Fruit fly (Drosophila melanogaster): ENCODE results near the gene CG7606.
A peak's percentile ranks its signal among the peaks of the same experiment; 100 is the strongest.

CG7606 gene

dm6 chr3R:17596236-17596635, at the start of gene CG7606:
CG7606 (plus strand) TSS chr3R:17596536.
- TF ChIP-seq usp (GFP tag; optimal IDR thresholded peaks at IDR 0.05) (no peak), pan (optimal IDR thresholded peaks at IDR 0.05) (no peak), CG8478 (optimal IDR thresholded peaks at IDR 0.05) (no peak), psq (optimal IDR thresholded peaks at IDR 0.05) (no peak), Dll (optimal IDR thresholded peaks at IDR 0.05) (no peak), EcR (GFP tag; optimal IDR thresholded peaks at IDR 0.05) (no peak)

dm6 chr3R:17549985-17550384, 46.4 kb upstream of the CG7606 start:
- TF ChIP-seq pan (optimal IDR thresholded peaks at IDR 0.05), result no peak
- TF ChIP-seq Dll (optimal IDR thresholded peaks at IDR 0.05), result no peak
- no peak for TF ChIP-seq psq (optimal IDR thresholded peaks at IDR 0.05)
- TF ChIP-seq usp (GFP tag; optimal IDR thresholded peaks at IDR 0.05), result no peak
- no peak for TF ChIP-seq CG8478 (optimal IDR thresholded peaks at IDR 0.05)
- no peak for TF ChIP-seq EcR (GFP tag; optimal IDR thresholded peaks at IDR 0.05)

dm6 chr3R:17550827-17551468, 45.4 kb upstream of the CG7606 start:
- no peak for TF ChIP-seq pan (optimal IDR thresholded peaks at IDR 0.05)
- no peak for TF ChIP-seq Dll (optimal IDR thresholded peaks at IDR 0.05)
- no peak for TF ChIP-seq usp (GFP tag; optimal IDR thresholded peaks at IDR 0.05)
- TF ChIP-seq psq (optimal IDR thresholded peaks at IDR 0.05), result no peak
- no peak for TF ChIP-seq CG8478 (optimal IDR thresholded peaks at IDR 0.05)
- TF ChIP-seq EcR (GFP tag; optimal IDR thresholded peaks at IDR 0.05), result no peak

dm6 chr3R:17557487-17557886, 38.8 kb upstream of the CG7606 start:
- TF ChIP-seq Dll (optimal IDR thresholded peaks at IDR 0.05) (peak; percentile 43), pan (optimal IDR thresholded peaks at IDR 0.05) (no peak)

- TF ChIP-seq EcR (GFP tag; optimal IDR thresholded peaks at IDR 0.05), result no peak
- TF ChIP-seq psq (optimal IDR thresholded peaks at IDR 0.05), result no peak
- no peak for TF ChIP-seq usp (GFP tag; optimal IDR thresholded peaks at IDR 0.05)
- TF ChIP-seq Dll (optimal IDR thresholded peaks at IDR 0.05), result no peak
Observed at dm6 chr3R:17558630-17559029, 37.7 kb upstream of the CG7606 start, which contains the start of gene Hmx. Hmx (plus strand) TSS chr3R:17558930.

- TF ChIP-seq Dll (optimal IDR thresholded peaks at IDR 0.05) (no peak), CG8478 (optimal IDR thresholded peaks at IDR 0.05) (no peak), psq (optimal IDR thresholded peaks at IDR 0.05) (no peak), usp (GFP tag; optimal IDR thresholded peaks at IDR 0.05) (no peak), EcR (GFP tag; optimal IDR thresholded peaks at IDR 0.05) (no peak), pan (optimal IDR thresholded peaks at IDR 0.05) (no peak)
Observed at dm6 chr3R:17561175-17561574, 35.2 kb upstream of the CG7606 start.

- TF ChIP-seq pan (optimal IDR thresholded peaks at IDR 0.05) (no peak), usp (GFP tag; optimal IDR thresholded peaks at IDR 0.05) (no peak), CG8478 (optimal IDR thresholded peaks at IDR 0.05) (no peak), EcR (GFP tag; optimal IDR thresholded peaks at IDR 0.05) (no peak), Dll (optimal IDR thresholded peaks at IDR 0.05) (no peak), psq (optimal IDR thresholded peaks at IDR 0.05) (no peak)
Observed at dm6 chr3R:17564837-17565236, 31.5 kb upstream of the CG7606 start.

- TF ChIP-seq Dll (optimal IDR thresholded peaks at IDR 0.05), result no peak
- no peak for TF ChIP-seq CG8478 (optimal IDR thresholded peaks at IDR 0.05)
- TF ChIP-seq psq (optimal IDR thresholded peaks at IDR 0.05), result no peak
- TF ChIP-seq EcR (GFP tag; optimal IDR thresholded peaks at IDR 0.05), result no peak
- no peak for TF ChIP-seq pan (optimal IDR thresholded peaks at IDR 0.05)
- TF ChIP-seq usp (GFP tag; optimal IDR thresholded peaks at IDR 0.05), result no peak
Observed at dm6 chr3R:17566619-17567489, 29.5 kb upstream of the CG7606 start.

dm6 chr3R:17583658-17584460, 12.5 kb upstream of the CG7606 start:
- no peak for TF ChIP-seq EcR (GFP tag; optimal IDR thresholded peaks at IDR 0.05)
- TF ChIP-seq CG8478 (optimal IDR thresholded peaks at IDR 0.05), result no peak
- TF ChIP-seq pan (optimal IDR thresholded peaks at IDR 0.05), result no peak
- TF ChIP-seq usp (GFP tag; optimal IDR thresholded peaks at IDR 0.05), result no peak
- no peak for TF ChIP-seq psq (optimal IDR thresholded peaks at IDR 0.05)
- no peak for TF ChIP-seq Dll (optimal IDR thresholded peaks at IDR 0.05)

- TF ChIP-seq psq (optimal IDR thresholded peaks at IDR 0.05) (no peak), usp (GFP tag; optimal IDR thresholded peaks at IDR 0.05) (no peak), Dll (optimal IDR thresholded peaks at IDR 0.05) (no peak), CG8478 (optimal IDR thresholded peaks at IDR 0.05) (no peak)
Observed at dm6 chr3R:17588805-17589204, 7.5 kb upstream of the CG7606 start.

dm6 chr3R:17591831-17592230, 4.5 kb upstream of the CG7606 start:
- no peak for TF ChIP-seq CG8478 (optimal IDR thresholded peaks at IDR 0.05)
- no peak for TF ChIP-seq psq (optimal IDR thresholded peaks at IDR 0.05)

dm6 chr3R:17593470-17593869, 2.9 kb upstream of the CG7606 start:
- TF ChIP-seq pan (optimal IDR thresholded peaks at IDR 0.05), result no peak
- no peak for TF ChIP-seq Dll (optimal IDR thresholded peaks at IDR 0.05)
- no peak for TF ChIP-seq EcR (GFP tag; optimal IDR thresholded peaks at IDR 0.05)
- no peak for TF ChIP-seq psq (optimal IDR thresholded peaks at IDR 0.05)
- no peak for TF ChIP-seq CG8478 (optimal IDR thresholded peaks at IDR 0.05)
- TF ChIP-seq usp (GFP tag; optimal IDR thresholded peaks at IDR 0.05), result no peak
